Worm (Caenorhabditis elegans) whole organism, midembryonic: ENCODE results near the gene Y24F12A.1.
A peak's percentile ranks its signal among the peaks of the same experiment; 100 is the strongest.

Experiments used
- T22C8.4 ChIP-seq: fragments of 200-800 bp; sonication (Bioruptor generic); IDR thresholded peaks from 2 replicates; pipeline ENCODE4 v1.3.6; 2022; ENCODE audit warnings: missing genetic modification characterization, missing compliant biosample characterization
- cog-1 ChIP-seq: sonication (generic microtip); optimal IDR thresholded peaks from 2 replicates; lab custom pipeline; 2016; ENCODE audit warnings: missing genetic modification characterization, missing compliant biosample characterization
- flt-1 ChIP-seq: fragments of 200-800 bp; sonication (Bioruptor generic); IDR thresholded peaks from 2 replicates; pipeline ENCODE4 v1.3.6; 2022; ENCODE audit warnings: missing genetic modification characterization, missing compliant biosample characterization
- klf-2 ChIP-seq: fragments of 200-800 bp; sonication (Bioruptor generic); conservative IDR thresholded peaks from 2 replicates; pipeline ENCODE4 v1.3.6; 2022; ENCODE audit warnings: missing genetic modification reagents, missing genetic modification characterization, missing compliant biosample characterization
- med-1 ChIP-seq: sonication (generic microtip); optimal IDR thresholded peaks from 2 replicates; lab custom pipeline; 2017; ENCODE audit warnings: missing genetic modification characterization, mild to moderate bottlenecking, missing compliant biosample characterization, antibody characterized with exemption, missing genetic modification reagents; ENCODE audit not compliant: insufficient read depth
- ref-1 ChIP-seq: fragments of 200-800 bp; sonication (Bioruptor generic); conservative IDR thresholded peaks from 2 replicates; pipeline ENCODE4 v1.3.6; 2022; ENCODE audit warnings: missing genetic modification reagents, missing genetic modification characterization, missing compliant biosample characterization
- tab-1 ChIP-seq: fragments of 200-800 bp; sonication (Bioruptor generic); IDR thresholded peaks from 2 replicates; pipeline ENCODE4 v1.3.6; 2022; ENCODE audit warnings: missing genetic modification characterization, missing compliant biosample characterization
- ztf-23 ChIP-seq: fragments of 200-800 bp; sonication (Bioruptor generic); IDR thresholded peaks from 2 replicates; pipeline ENCODE4 v1.3.6; 2022; ENCODE audit warnings: missing genetic modification reagents, missing genetic modification characterization, missing compliant biosample characterization
- ztf-29 ChIP-seq: fragments of 200-800 bp; sonication (Bioruptor generic); IDR thresholded peaks from 2 replicates; pipeline ENCODE4 v1.3.6; 2022; ENCODE audit warnings: missing genetic modification reagents, missing genetic modification characterization, missing compliant biosample characterization

The Y24F12A.1 gene

ce11 chrIV:11593415-11594190 is 11.5 kb upstream of the Y24F12A.1 start, which contains the start of gene F40F11.3:
F40F11.3 (minus strand) TSS chrIV:11594003.
- TF ChIP-seq T22C8.4: peak; percentile 86
- TF ChIP-seq tab-1 (GFP tag; lab: Robert Waterston, UW): no peak
- peak; percentile 57 for TF ChIP-seq flt-1 (GFP tag; lab: Robert Waterston, UW)
- TF ChIP-seq cog-1 (tag; lab: Kevin White, UChicago): peak; percentile 83
- no peak for TF ChIP-seq klf-2 (GFP tag; lab: Robert Waterston, UW)

ce11 chrIV:11594191-11594673 is 10.8 kb upstream of the Y24F12A.1 start, which contains the start of gene mig-38:
mig-38 (plus strand) TSS chrIV:11594244.
- TF ChIP-seq flt-1 (GFP tag; lab: Robert Waterston, UW) (no peak), ztf-29 (GFP tag; lab: Robert Waterston, UW) (no peak), ref-1 (GFP tag; lab: Robert Waterston, UW) (no peak), klf-2 (GFP tag; lab: Robert Waterston, UW) (no peak), T22C8.4 (no peak), cog-1 (tag; lab: Kevin White, UChicago) (no peak), tab-1 (GFP tag; lab: Robert Waterston, UW) (no peak)

- TF ChIP-seq cog-1 (tag; lab: Kevin White, UChicago): no peak
These were observed 8.0 kb upstream of the Y24F12A.1 start for ce11 chrIV:11597079-11597478.

- TF ChIP-seq ztf-29 (GFP tag; lab: Robert Waterston, UW) (no peak), ref-1 (GFP tag; lab: Robert Waterston, UW) (no peak), tab-1 (GFP tag; lab: Robert Waterston, UW) (no peak), T22C8.4 (no peak), flt-1 (GFP tag; lab: Robert Waterston, UW) (no peak), med-1 (GFP tag; lab: Kevin White, UChicago) (no peak), cog-1 (tag; lab: Kevin White, UChicago) (no peak), klf-2 (GFP tag; lab: Robert Waterston, UW) (no peak), ztf-23 (GFP tag; lab: Robert Waterston, UW) (no peak)
These were observed 5.3 kb upstream of the Y24F12A.1 start for ce11 chrIV:11599717-11600116.

ce11 chrIV:11601721-11602405 is 3.2 kb upstream of the Y24F12A.1 start:
- TF ChIP-seq cog-1 (tag; lab: Kevin White, UChicago) (no peak), flt-1 (GFP tag; lab: Robert Waterston, UW) (0 out of 2 replicates have a peak, but pooled peaks have one; percentile 51)

ce11 chrIV:11602498-11603068 is 2.5 kb upstream of the Y24F12A.1 start, which contains the start of gene rps-11:
rps-11 (plus strand) TSS chrIV:11602641.
- no peak for TF ChIP-seq ref-1 (GFP tag; lab: Robert Waterston, UW)
- no peak for TF ChIP-seq ztf-29 (GFP tag; lab: Robert Waterston, UW)
- TF ChIP-seq med-1 (GFP tag; lab: Kevin White, UChicago): no peak
- TF ChIP-seq flt-1 (GFP tag; lab: Robert Waterston, UW): no peak
- TF ChIP-seq tab-1 (GFP tag; lab: Robert Waterston, UW): no peak
- no peak for TF ChIP-seq klf-2 (GFP tag; lab: Robert Waterston, UW)
- no peak for TF ChIP-seq T22C8.4
- TF ChIP-seq cog-1 (tag; lab: Kevin White, UChicago): no peak
- TF ChIP-seq ztf-23 (GFP tag; lab: Robert Waterston, UW): no peak

ce11 chrIV:11603265-11603840 is 1.7 kb upstream of the Y24F12A.1 start:
- TF ChIP-seq ztf-29 (GFP tag; lab: Robert Waterston, UW) (no peak), klf-2 (GFP tag; lab: Robert Waterston, UW) (no peak), T22C8.4 (no peak), tab-1 (GFP tag; lab: Robert Waterston, UW) (no peak), cog-1 (tag; lab: Kevin White, UChicago) (no peak), flt-1 (GFP tag; lab: Robert Waterston, UW) (no peak), ref-1 (GFP tag; lab: Robert Waterston, UW) (no peak), ztf-23 (GFP tag; lab: Robert Waterston, UW) (no peak), med-1 (GFP tag; lab: Kevin White, UChicago) (no peak)

- 0 out of 2 replicates have a peak, but pooled peaks have one; percentile 21 for TF ChIP-seq ztf-29 (GFP tag; lab: Robert Waterston, UW)
These were observed 11.5 kb downstream of the Y24F12A.1 start for ce11 chrIV:11616543-11616942.

ce11 chrIV:11620909-11621308 is 15.9 kb downstream of the Y24F12A.1 start, which contains the start of gene dsl-5:
dsl-5 (minus strand) TSS chrIV:11621009.
- TF ChIP-seq ztf-23 (GFP tag; lab: Robert Waterston, UW): no peak
- TF ChIP-seq T22C8.4: no peak
- TF ChIP-seq tab-1 (GFP tag; lab: Robert Waterston, UW): no peak
- no peak for TF ChIP-seq klf-2 (GFP tag; lab: Robert Waterston, UW)
